Fruit fly (Drosophila melanogaster): ENCODE measurements around the gene CG3402.

- TF ChIP-seq Dll (optimal IDR thresholded peaks at IDR 0.05) (no peak), pan (optimal IDR thresholded peaks at IDR 0.05) (no peak), CG8478 (optimal IDR thresholded peaks at IDR 0.05) (no peak), EcR (GFP tag; optimal IDR thresholded peaks at IDR 0.05) (no peak)
Measured at dm6 chr3L:603188-603587, 49.5 kb downstream of the CG3402 start.
